Fruit fly (Drosophila melanogaster) whole organism, embryonic: Measurements from ENCODE around the gene Eig71Ec.

Experiments
- Atf3 ChIP-seq: fragments of 200-800 bp; sonication (Bioruptor generic); optimal IDR thresholded peaks from 3 replicates; lab custom pipeline; 2016; ENCODE audit warnings: missing biosample characterization, missing genetic modification characterization
- B-H2 ChIP-seq: fragments of 200-800 bp; sonication (Bioruptor generic); optimal IDR thresholded peaks from 2 replicates; lab custom pipeline; 2018; ENCODE audit warnings: missing biosample characterization, mild to moderate bottlenecking, missing genetic modification characterization
- BEAF-32 ChIP-seq: fragments of 200-800 bp; sonication (Bioruptor generic); optimal IDR thresholded peaks from 3 replicates; lab custom pipeline; 2017; ENCODE audit warnings: missing biosample characterization, missing genetic modification characterization, mild to moderate bottlenecking, moderate library complexity, missing genetic modification reagents
- Bgb ChIP-seq: fragments of 200-800 bp; sonication (Bioruptor generic); IDR thresholded peaks from 2 replicates; pipeline ENCODE4 v1.3.6; 2022; ENCODE audit warnings: missing biosample characterization, missing genetic modification characterization; ENCODE audit not compliant: partially characterized antibody
- CG12744 ChIP-seq: fragments of 200-800 bp; sonication (Bioruptor generic); optimal IDR thresholded peaks from 2 replicates; lab custom pipeline; 2016; ENCODE audit warnings: missing biosample characterization, missing genetic modification characterization
- CG12769 ChIP-seq: fragments of 200-800 bp; sonication (Bioruptor generic); optimal IDR thresholded peaks from 2 replicates; lab custom pipeline; 2019; ENCODE audit warnings: missing biosample characterization, mild to moderate bottlenecking, missing genetic modification characterization, moderate library complexity
- CG15011 ChIP-seq: fragments of 200-800 bp; sonication (Bioruptor generic); optimal IDR thresholded peaks from 3 replicates; lab custom pipeline; 2018; ENCODE audit warnings: missing biosample characterization, mild to moderate bottlenecking, missing genetic modification characterization
- CG17829 ChIP-seq: fragments of 200-800 bp; optimal IDR thresholded peaks from 2 replicates; lab custom pipeline; 2019; ENCODE audit warnings: missing biosample characterization, mild to moderate bottlenecking, missing genetic modification characterization, moderate library complexity
- CG17912 ChIP-seq: fragments of 200-800 bp; sonication (Bioruptor generic); optimal IDR thresholded peaks from 2 replicates; lab custom pipeline; 2018; ENCODE audit warnings: missing biosample characterization, mild to moderate bottlenecking, missing genetic modification characterization
- CG18476 ChIP-seq: fragments of 200-800 bp; sonication (Bioruptor generic); optimal IDR thresholded peaks from 2 replicates; lab custom pipeline; 2016; ENCODE audit warnings: missing biosample characterization, mild to moderate bottlenecking, missing genetic modification characterization
- CG34224 ChIP-seq: fragments of 200-800 bp; sonication (Bioruptor generic); IDR thresholded peaks from 3 replicates; pipeline ENCODE4 v1.3.6; 2022; ENCODE audit warnings: missing biosample characterization, missing genetic modification characterization; ENCODE audit not compliant: partially characterized antibody
- CG3726 ChIP-seq: fragments of 200-800 bp; sonication (Bioruptor generic); IDR thresholded peaks from 3 replicates; pipeline ENCODE4, ENCODE4 v1.3.6; 2022; ENCODE audit warnings: missing biosample characterization, missing genetic modification characterization
- CG3995 ChIP-seq: fragments of 200-800 bp; sonication (Bioruptor generic); optimal IDR thresholded peaks from 3 replicates; lab custom pipeline; 2016; ENCODE audit warnings: missing biosample characterization, missing genetic modification characterization
- CG42726 ChIP-seq: fragments of 200-800 bp; sonication (Bioruptor generic); IDR thresholded peaks from 2 replicates; pipeline ENCODE4 v1.3.6; 2022; ENCODE audit warnings: missing biosample characterization, missing genetic modification characterization; ENCODE audit not compliant: partially characterized antibody
- CG4617 ChIP-seq: fragments of 200-800 bp; sonication (Bioruptor generic); optimal IDR thresholded peaks from 3 replicates; lab custom pipeline; 2016; ENCODE audit warnings: missing biosample characterization, missing genetic modification characterization, borderline replicate concordance
- CG4854 ChIP-seq: fragments of 200-800 bp; sonication (Bioruptor generic); optimal IDR thresholded peaks from 2 replicates; lab custom pipeline; 2016; ENCODE audit warnings: missing biosample characterization, missing genetic modification characterization, inconsistent platforms
- CG6791 ChIP-seq: fragments of 200-800 bp; sonication (Bioruptor generic); IDR thresholded peaks from 3 replicates; pipeline ENCODE4 v1.3.6; 2022; ENCODE audit warnings: missing biosample characterization, missing genetic modification characterization; ENCODE audit not compliant: partially characterized antibody
- CG6813 ChIP-seq: fragments of 200-800 bp; sonication (Bioruptor generic); optimal IDR thresholded peaks from 2 replicates; lab custom pipeline; 2017; ENCODE audit warnings: missing biosample characterization, missing genetic modification characterization, mild to moderate bottlenecking, moderate library complexity, missing genetic modification reagents
- CG8924 ChIP-seq: fragments of 200-800 bp; optimal IDR thresholded peaks from 3 replicates; lab custom pipeline; 2019; ENCODE audit warnings: missing biosample characterization, mild to moderate bottlenecking, missing genetic modification characterization, moderate library complexity
- D19A ChIP-seq: fragments of 200-800 bp; optimal IDR thresholded peaks from 3 replicates; lab custom pipeline; 2019; ENCODE audit warnings: missing biosample characterization, mild to moderate bottlenecking, missing genetic modification characterization, moderate library complexity
- MTF-1 ChIP-seq: fragments of 200-800 bp; sonication (Bioruptor generic); optimal IDR thresholded peaks from 2 replicates; lab custom pipeline; 2018; ENCODE audit warnings: missing biosample characterization, mild to moderate bottlenecking, missing genetic modification characterization, borderline replicate concordance
- Side ChIP-seq: fragments of 200-800 bp; sonication (Bioruptor generic); optimal IDR thresholded peaks from 2 replicates; lab custom pipeline; 2016; ENCODE audit warnings: missing biosample characterization, missing genetic modification characterization
- Six4 ChIP-seq: fragments of 200-800 bp; sonication (Bioruptor generic); optimal IDR thresholded peaks from 2 replicates; lab custom pipeline; 2016; ENCODE audit warnings: missing biosample characterization, missing genetic modification characterization
- Spps ChIP-seq: fragments of 200-800 bp; sonication (Bioruptor generic); optimal IDR thresholded peaks from 2 replicates; lab custom pipeline; 2018; ENCODE audit warnings: missing biosample characterization, mild to moderate bottlenecking, missing genetic modification characterization
- Sry-δ ChIP-seq: fragments of 200-800 bp; sonication (Bioruptor generic); optimal IDR thresholded peaks from 2 replicates; lab custom pipeline; 2016; ENCODE audit warnings: missing biosample characterization, missing genetic modification characterization
- Xbp1 ChIP-seq: fragments of 200-800 bp; sonication (Bioruptor generic); optimal IDR thresholded peaks from 3 replicates; lab custom pipeline; 2016; ENCODE audit warnings: missing biosample characterization, mild to moderate bottlenecking, missing genetic modification characterization
- ab ChIP-seq: fragments of 200-800 bp; sonication (Bioruptor generic); optimal IDR thresholded peaks from 2 replicates; lab custom pipeline; 2016; ENCODE audit warnings: missing biosample characterization, missing genetic modification characterization
- amos ChIP-seq: fragments of 200-800 bp; sonication (Bioruptor generic); IDR thresholded peaks from 2 replicates; pipeline ENCODE4 v1.3.6; 2022; ENCODE audit warnings: missing biosample characterization, missing genetic modification characterization; ENCODE audit not compliant: partially characterized antibody
- chm ChIP-seq: fragments of 200-800 bp; sonication (Bioruptor generic); IDR thresholded peaks from 2 replicates; pipeline ENCODE4 v1.3.6; 2022; ENCODE audit warnings: missing biosample characterization, missing genetic modification characterization
- ci ChIP-seq: fragments of 200-800 bp; sonication (Bioruptor generic); IDR thresholded peaks from 3 replicates; pipeline ENCODE4 v1.3.6; 2022; ENCODE audit warnings: missing biosample characterization, missing genetic modification characterization
- crol ChIP-seq: fragments of 200-800 bp; sonication (Bioruptor generic); IDR thresholded peaks from 2 replicates; pipeline ENCODE4 v1.3.6; 2022; ENCODE audit warnings: missing biosample characterization, missing genetic modification characterization
- esg ChIP-seq: fragments of 200-800 bp; sonication (Bioruptor generic); conservative IDR thresholded peaks from 2 replicates; pipeline ENCODE4 v1.3.6; 2022; ENCODE audit warnings: missing biosample characterization, missing genetic modification characterization
- fd3F ChIP-seq: fragments of 200-800 bp; sonication (Bioruptor generic); optimal IDR thresholded peaks from 2 replicates; lab custom pipeline; 2018; ENCODE audit warnings: missing biosample characterization, mild to moderate bottlenecking, missing genetic modification characterization, moderate library complexity
- fd64A ChIP-seq: fragments of 200-800 bp; sonication (Bioruptor generic); optimal IDR thresholded peaks from 3 replicates; lab custom pipeline; 2018; ENCODE audit warnings: missing biosample characterization, mild to moderate bottlenecking, missing genetic modification characterization
- ftz-f1 ChIP-seq: fragments of 200-800 bp; sonication (Bioruptor generic); optimal IDR thresholded peaks from 2 replicates; lab custom pipeline; 2016; ENCODE audit warnings: missing biosample characterization, missing genetic modification characterization
- grn ChIP-seq: fragments of 200-800 bp; sonication (Bioruptor generic); optimal IDR thresholded peaks from 3 replicates; lab custom pipeline; 2017; ENCODE audit warnings: missing biosample characterization, missing genetic modification characterization
- hbn ChIP-seq: fragments of 200-800 bp; sonication (Bioruptor generic); IDR thresholded peaks from 2 replicates; pipeline ENCODE4 v1.3.6; 2022; ENCODE audit warnings: missing biosample characterization, missing genetic modification characterization; ENCODE audit not compliant: partially characterized antibody
- kah ChIP-seq: fragments of 200-800 bp; sonication (Bioruptor generic); optimal IDR thresholded peaks from 2 replicates; lab custom pipeline; 2018; ENCODE audit warnings: missing biosample characterization, mild to moderate bottlenecking, missing genetic modification characterization
- kni ChIP-seq: fragments of 200-800 bp; sonication (Bioruptor generic); optimal IDR thresholded peaks from 3 replicates; lab custom pipeline; 2017; ENCODE audit warnings: mild to moderate bottlenecking, missing biosample characterization, missing genetic modification reagents, missing genetic modification characterization
- lilli ChIP-seq: fragments of 200-800 bp; sonication (Bioruptor generic); optimal IDR thresholded peaks from 3 replicates; lab custom pipeline; 2016; ENCODE audit warnings: missing biosample characterization, missing genetic modification characterization
- nerfin-1 ChIP-seq: fragments of 200-800 bp; sonication (Bioruptor generic); optimal IDR thresholded peaks from 3 replicates; lab custom pipeline; 2019; ENCODE audit warnings: missing biosample characterization, mild to moderate bottlenecking, missing genetic modification characterization, moderate library complexity
- nerfin-2 ChIP-seq: fragments of 200-800 bp; sonication (Bioruptor generic); IDR thresholded peaks from 2 replicates; pipeline ENCODE4 v1.3.6; 2022; ENCODE audit warnings: missing biosample characterization, missing genetic modification characterization; ENCODE audit not compliant: partially characterized antibody
- org-1 ChIP-seq: fragments of 200-800 bp; sonication (Bioruptor generic); optimal IDR thresholded peaks from 2 replicates; lab custom pipeline; 2017; ENCODE audit warnings: missing biosample characterization, missing genetic modification characterization
- pfk ChIP-seq: fragments of 200-800 bp; sonication (Bioruptor generic); optimal IDR thresholded peaks from 2 replicates; lab custom pipeline; 2018; ENCODE audit warnings: missing biosample characterization, mild to moderate bottlenecking, missing genetic modification characterization, moderate library complexity
- so ChIP-seq: fragments of 200-800 bp; sonication (Bioruptor generic); IDR thresholded peaks from 3 replicates; pipeline ENCODE4 v1.3.6; 2022; ENCODE audit warnings: missing biosample characterization, missing genetic modification characterization
- trem ChIP-seq: fragments of 200-800 bp; optimal IDR thresholded peaks from 3 replicates; lab custom pipeline; 2019; ENCODE audit warnings: missing biosample characterization, mild to moderate bottlenecking, missing genetic modification characterization, moderate library complexity
- zen2 ChIP-seq: fragments of 200-800 bp; sonication (Bioruptor generic); IDR thresholded peaks from 3 replicates; pipeline ENCODE4 v1.3.6; 2022; ENCODE audit warnings: missing biosample characterization, missing genetic modification characterization; ENCODE audit not compliant: partially characterized antibody
- zf30C ChIP-seq: fragments of 200-800 bp; sonication (Bioruptor generic); optimal IDR thresholded peaks from 3 replicates; lab custom pipeline; 2018; ENCODE audit warnings: missing biosample characterization, mild to moderate bottlenecking, missing genetic modification characterization

Gene Eig71Ec

dm6 chr3L:15699626-15700337, 47.7 kb upstream of the Eig71Ec start, which contains the start of gene comm2 (continued):
- TF ChIP-seq trem (tag; lab: Kevin White, UChicago), result no peak
- peak; percentile 13; the same call in 1 of the 2 replicates for TF ChIP-seq crol (GFP tag; lab: Robert Waterston, UW)
- TF ChIP-seq Atf3 (GFP tag; lab: Kevin White, UChicago), result no peak
- TF ChIP-seq chm (GFP tag; lab: Robert Waterston, UW), result peak; percentile 88
- TF ChIP-seq Bgb (GFP tag; lab: Robert Waterston, UW), result peak; percentile 66
- no peak for TF ChIP-seq lilli
- peak; percentile 18 for TF ChIP-seq Side (GFP tag; lab: Kevin White, UChicago)
- TF ChIP-seq org-1 (GFP tag; lab: Kevin White, UChicago), result no peak
- TF ChIP-seq hbn (GFP tag; lab: Robert Waterston, UW), result no peak
- TF ChIP-seq zf30C (GFP tag; lab: Kevin White, UChicago), result no peak
- peak; percentile 60; the same call in 2 of the 3 replicates for TF ChIP-seq CG6791 (GFP tag; lab: Robert Waterston, UW)
- no peak for TF ChIP-seq kah
- TF ChIP-seq CG17829 (tag; lab: Kevin White, UChicago), result peak; percentile 43
- no peak for TF ChIP-seq Spps (tag; lab: Kevin White, UChicago)
- TF ChIP-seq CG6813 (GFP tag; lab: Kevin White, UChicago), result no peak
- TF ChIP-seq so (GFP tag; lab: Robert Waterston, UW), result peak; percentile 46; the same call in 2 of the 3 replicates
- no peak for TF ChIP-seq BEAF-32 (GFP tag; lab: Kevin White, UChicago)
- peak; percentile 89 for TF ChIP-seq kni (GFP tag; lab: Kevin White, UChicago)
- TF ChIP-seq CG4854 (GFP tag; lab: Kevin White, UChicago), result no peak
- peak; percentile 60; the same call in 1 of the 2 replicates for TF ChIP-seq CG42726 (GFP tag; lab: Robert Waterston, UW)
- TF ChIP-seq Sry-δ (GFP tag; lab: Kevin White, UChicago), result no peak
- TF ChIP-seq MTF-1, result peak; percentile 33
- no peak for TF ChIP-seq B-H2 (GFP tag; lab: Kevin White, UChicago)
- peak; percentile 91 for TF ChIP-seq grn (GFP tag; lab: Kevin White, UChicago)
- TF ChIP-seq zen2 (GFP tag; lab: Robert Waterston, UW), result peak; percentile 63
- no peak for TF ChIP-seq CG3726 (GFP tag; lab: Robert Waterston, UW)
- peak; percentile 2 for TF ChIP-seq CG8924 (tag; lab: Kevin White, UChicago)
- TF ChIP-seq Six4 (GFP tag; lab: Kevin White, UChicago), result no peak
- peak; percentile 15 for TF ChIP-seq fd64A
- no peak for TF ChIP-seq ab (GFP tag; lab: Kevin White, UChicago)
- TF ChIP-seq CG12769 (tag; lab: Kevin White, UChicago), result peak; percentile 94
- TF ChIP-seq nerfin-1 (tag; lab: Kevin White, UChicago), result no peak
- peak; percentile 65; the same call in 2 of the 3 replicates for TF ChIP-seq CG34224 (GFP tag; lab: Robert Waterston, UW)
- TF ChIP-seq nerfin-2 (GFP tag; lab: Robert Waterston, UW), result 0 out of 2 replicates have a peak, but pooled peaks have one; percentile 20
- TF ChIP-seq CG3995 (GFP tag; lab: Kevin White, UChicago), result no peak
- no peak for TF ChIP-seq CG17912 (GFP tag; lab: Kevin White, UChicago)
- TF ChIP-seq amos (GFP tag; lab: Robert Waterston, UW), result peak; percentile 61; the same call in 1 of the 2 replicates
- TF ChIP-seq Xbp1 (GFP tag; lab: Kevin White, UChicago), result no peak
- TF ChIP-seq CG15011, result no peak
- peak; percentile 55; the same call in 1 of the 3 replicates for TF ChIP-seq ci (GFP tag; lab: Robert Waterston, UW)
- TF ChIP-seq CG4617 (GFP tag; lab: Kevin White, UChicago), result no peak
- no peak for TF ChIP-seq ftz-f1 (GFP tag; lab: Kevin White, UChicago)
- no peak for TF ChIP-seq fd3F (GFP tag; lab: Kevin White, UChicago)
- no peak for TF ChIP-seq esg (GFP tag; lab: Robert Waterston, UW)
- no peak for TF ChIP-seq CG18476 (GFP tag; lab: Kevin White, UChicago)
- TF ChIP-seq pfk (GFP tag; lab: Kevin White, UChicago), result peak; percentile 50
- peak; percentile 8 for TF ChIP-seq D19A (tag; lab: Kevin White, UChicago)
- no peak for TF ChIP-seq CG12744 (GFP tag; lab: Kevin White, UChicago)
